Worm (Caenorhabditis elegans) whole organism, midembryonic: ENCODE data around the gene F46B6.10.

Experiments used
- cog-1 ChIP-seq: sonication (generic microtip); optimal IDR thresholded peaks from 2 replicates; lab custom pipeline; 2016; ENCODE audit warnings: missing genetic modification characterization, missing compliant biosample characterization
- ref-1 ChIP-seq: fragments of 200-800 bp; sonication (Bioruptor generic); conservative IDR thresholded peaks from 2 replicates; pipeline ENCODE4 v1.3.6; 2022; ENCODE audit warnings: missing genetic modification reagents, missing genetic modification characterization, missing compliant biosample characterization
- tab-1 ChIP-seq: fragments of 200-800 bp; sonication (Bioruptor generic); IDR thresholded peaks from 2 replicates; pipeline ENCODE4 v1.3.6; 2022; ENCODE audit warnings: missing genetic modification characterization, missing compliant biosample characterization
- ztf-29 ChIP-seq: fragments of 200-800 bp; sonication (Bioruptor generic); IDR thresholded peaks from 2 replicates; pipeline ENCODE4 v1.3.6; 2022; ENCODE audit warnings: missing genetic modification reagents, missing genetic modification characterization, missing compliant biosample characterization

DNA sequence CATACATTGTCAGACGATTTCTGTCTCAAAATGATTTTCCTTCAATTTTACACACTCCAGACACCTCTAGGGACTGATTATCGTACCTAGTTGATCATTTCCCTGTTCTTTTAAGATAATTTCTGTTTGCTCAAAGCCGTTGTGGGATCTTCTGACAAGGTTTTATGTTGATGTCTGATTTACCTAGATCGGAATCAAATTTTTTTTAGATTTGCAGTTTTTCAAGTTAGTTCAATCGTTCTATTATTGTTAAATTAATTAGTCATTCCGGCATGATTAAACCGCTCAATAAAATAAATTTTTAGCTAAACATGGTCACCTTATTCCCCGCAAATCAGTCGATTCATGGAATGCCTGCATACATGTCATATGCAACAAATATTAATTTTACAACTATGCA lies 11.7 kb upstream of the F46B6.10 start, which contains the start of gene sru-30:
- TF ChIP-seq cog-1 (tag; lab: Kevin White, UChicago) (no peak), ztf-29 (GFP tag; lab: Robert Waterston, UW) (no peak), ref-1 (GFP tag; lab: Robert Waterston, UW) (no peak), tab-1 (GFP tag; lab: Robert Waterston, UW) (no peak)
